Fruit fly (Drosophila melanogaster) whole organism, pupa: ENCODE data around the gene mRpL45.

Experiments
- CG12605 ChIP-seq: fragments of 200-800 bp; sonication (Bioruptor generic); IDR thresholded peaks from 2 replicates; pipeline ENCODE4 v1.3.6; 2022; ENCODE audit warnings: missing biosample characterization, missing genetic modification characterization
- Pif1A ChIP-seq: fragments of 200-800 bp; sonication (Bioruptor generic); optimal IDR thresholded peaks from 3 replicates; lab custom pipeline; 2016; ENCODE audit warnings: missing biosample characterization, missing genetic modification characterization
- Pif1B ChIP-seq: fragments of 200-800 bp; sonication (Bioruptor generic); optimal IDR thresholded peaks from 3 replicates; lab custom pipeline; 2016; ENCODE audit warnings: missing biosample characterization, missing genetic modification characterization
- Snoo ChIP-seq: fragments of 200-800 bp; sonication (Bioruptor generic); optimal IDR thresholded peaks from 3 replicates; lab custom pipeline; 2017; ENCODE audit warnings: missing biosample characterization, mild to moderate bottlenecking, missing genetic modification characterization, inconsistent platforms

DNA sequence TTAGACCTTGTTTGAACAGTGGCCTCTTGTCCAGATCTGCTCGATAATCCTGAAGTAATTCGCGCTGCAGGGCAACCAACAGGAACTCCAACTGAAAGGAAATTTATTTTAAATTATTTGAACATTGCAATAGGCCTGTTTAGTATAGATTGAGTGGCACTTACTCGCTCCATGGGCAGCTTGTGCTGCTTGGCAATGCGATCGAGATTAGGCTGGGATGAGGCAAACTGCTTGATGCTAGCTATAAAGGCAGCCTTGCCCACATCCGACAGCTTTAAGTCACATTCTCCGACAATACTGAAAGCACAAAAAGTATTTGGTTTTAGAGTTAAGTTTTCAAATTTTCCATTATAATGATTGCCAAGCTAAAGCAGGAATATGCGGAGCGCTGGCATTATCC is 9.1 kb upstream of the mRpL45 start, which contains the start of gene CG13843:
- TF ChIP-seq CG12605 (GFP tag; lab: Robert Waterston, UW): no peak
- no peak for TF ChIP-seq Pif1A (GFP tag; lab: Kevin White, UChicago)
- TF ChIP-seq Snoo (tag; lab: Kevin White, UChicago): no peak
- no peak for TF ChIP-seq Pif1B (GFP tag; lab: Kevin White, UChicago)
